Fruit fly (Drosophila melanogaster) S2 (cell line): Measurements from ENCODE around the gene Sfp24Bc.

ENCODE experiments used
- CG8478 ChIP-seq: fragments of >200 bp; optimal IDR thresholded peaks from 2 replicates; lab custom pipeline; 2018
- CTCF ChIP-seq, 2 experiments: fragments of >200 bp; optimal IDR thresholded peaks; 2 replicates each; lab custom pipeline; 2018

DNA sequence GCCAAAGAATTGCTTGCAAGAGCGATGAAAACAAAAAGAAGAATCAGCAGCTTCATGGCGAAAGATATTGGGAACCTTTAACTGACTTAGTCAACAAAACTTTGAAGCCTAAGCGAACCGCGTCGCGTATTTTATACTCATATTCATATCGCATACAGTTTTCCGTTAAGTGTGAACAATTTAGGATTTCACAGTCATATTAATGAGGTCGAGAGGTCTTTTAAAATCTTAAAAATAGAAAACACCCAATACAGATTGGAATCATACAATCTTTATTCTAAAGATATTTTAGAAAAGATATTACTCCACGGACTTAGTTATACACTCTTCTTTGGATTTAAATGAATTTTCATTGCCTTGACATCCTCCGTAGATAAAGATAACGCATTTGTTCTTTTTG is 23.4 kb upstream of the Sfp24Bc start, which contains the start of gene Acp24A4:
- no peak for TF ChIP-seq CTCF (optimal IDR thresholded peaks at IDR 0.05; lab: Kevin White, UChicago)
- TF ChIP-seq CG8478 (lab: Kevin White, UChicago): no peak
